Worm (Caenorhabditis elegans) whole organism, mixed stage, embryonic: ENCODE results near the gene Y25C1A.13.

Experiments
- ces-1 ChIP-seq: fragments of 150-350 bp; optimal IDR thresholded peaks from 2 replicates; lab custom pipeline; 2014; ENCODE audit warnings: missing biosample characterization, missing genetic modification reagents, missing genetic modification characterization
- elt-3 ChIP-seq: fragments of 150-350 bp; optimal IDR thresholded peaks from 2 replicates; lab custom pipeline; 2014; ENCODE audit warnings: missing biosample characterization, missing genetic modification characterization
- lin-13 ChIP-seq: fragments of 150-350 bp; optimal IDR thresholded peaks from 2 replicates; lab custom pipeline; 2014; ENCODE audit warnings: missing biosample characterization, missing genetic modification characterization
- lsy-2 ChIP-seq: fragments of 150-350 bp; optimal IDR thresholded peaks from 2 replicates; lab custom pipeline; 2014; ENCODE audit warnings: missing biosample characterization, missing genetic modification characterization
- mab-5 ChIP-seq: fragments of 150-350 bp; optimal IDR thresholded peaks from 2 replicates; lab custom pipeline; 2014; ENCODE audit warnings: missing biosample characterization, missing genetic modification characterization
- nhr-12 ChIP-seq: fragments of 150-350 bp; optimal IDR thresholded peaks from 2 replicates; lab custom pipeline; 2014; ENCODE audit warnings: missing biosample characterization, missing genetic modification characterization
- nhr-237 ChIP-seq: fragments of 150-350 bp; optimal IDR thresholded peaks from 2 replicates; lab custom pipeline; 2014; ENCODE audit warnings: missing biosample characterization, missing genetic modification characterization
- snpc-4 ChIP-seq: fragments of 150-350 bp; optimal IDR thresholded peaks from 2 replicates; lab custom pipeline; 2014; ENCODE audit warnings: missing biosample characterization, missing genetic modification characterization
- unc-39 ChIP-seq: fragments of 150-350 bp; optimal IDR thresholded peaks from 2 replicates; lab custom pipeline; 2014; ENCODE audit warnings: missing biosample characterization, missing genetic modification characterization
- unc-62 ChIP-seq: fragments of 150-350 bp; optimal IDR thresholded peaks from 2 replicates; lab custom pipeline; 2014; ENCODE audit warnings: missing biosample characterization, missing genetic modification reagents, missing genetic modification characterization

DNA sequence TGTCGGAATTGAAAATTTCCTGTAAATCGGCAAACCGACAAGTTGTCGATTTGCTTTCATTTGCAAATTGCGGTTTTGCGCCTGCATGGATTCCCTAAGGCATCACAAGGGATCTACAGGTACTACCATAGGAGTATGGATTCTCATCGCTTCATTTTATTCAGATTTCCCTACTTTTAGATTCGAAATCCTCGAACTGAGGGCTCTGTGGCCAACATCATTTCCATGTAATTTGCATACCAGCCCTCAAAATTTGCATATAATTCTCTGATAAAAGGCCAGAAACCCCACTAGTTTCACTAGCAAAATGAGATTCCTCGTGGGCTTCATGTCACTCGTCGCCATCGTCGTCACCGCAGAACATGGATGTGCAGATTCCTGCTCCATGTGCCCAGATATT is 1.3 kb upstream of the Y25C1A.13 start, which contains the start of gene Y25C1A.2:
- TF ChIP-seq snpc-4 (tag; lab: Kevin White, UChicago) (no peak), nhr-237 (tag; lab: Kevin White, UChicago) (no peak), unc-39 (tag; lab: Kevin White, UChicago) (no peak), ces-1 (GFP tag; lab: Kevin White, UChicago) (no peak), lin-13 (tag; lab: Kevin White, UChicago) (no peak), mab-5 (no peak), lsy-2 (tag; lab: Kevin White, UChicago) (no peak), nhr-12 (tag; lab: Kevin White, UChicago) (no peak), unc-62 (GFP tag; lab: Kevin White, UChicago) (no peak), elt-3 (no peak)
